Worm (Caenorhabditis elegans) whole organism, L4 larva: ENCODE data around the gene F13B6.2.

Experiments used
- D1046.2 ChIP-seq: fragments of 200-800 bp; sonication (Bioruptor generic); IDR thresholded peaks from 2 replicates; pipeline ENCODE4 v1.3.6; 2022; ENCODE audit warnings: missing genetic modification characterization, missing compliant biosample characterization
- F10B5.3 ChIP-seq: sonication (generic microtip); optimal IDR thresholded peaks from 2 replicates; lab custom pipeline; 2016; ENCODE audit warnings: mild to moderate bottlenecking, missing genetic modification characterization, missing compliant biosample characterization
- F26F4.8 ChIP-seq: fragments of 200-800 bp; sonication (Bioruptor generic); conservative IDR thresholded peaks from 2 replicates; pipeline ENCODE4 v1.3.6; 2022; ENCODE audit warnings: missing genetic modification characterization, missing compliant biosample characterization
- F49E8.2 ChIP-seq: sonication (generic microtip); optimal IDR thresholded peaks from 2 replicates; lab custom pipeline; 2016; ENCODE audit warnings: missing compliant biosample characterization, mild to moderate bottlenecking, missing genetic modification characterization, borderline replicate concordance
- T26A8.4 ChIP-seq: fragments of 200-800 bp; sonication (Bioruptor generic); IDR thresholded peaks from 2 replicates; pipeline ENCODE4 v1.3.6; 2022; ENCODE audit warnings: missing genetic modification characterization, missing compliant biosample characterization
- Y105C5A.15 ChIP-seq: fragments of 200-800 bp; sonication (Bioruptor generic); IDR thresholded peaks from 2 replicates; pipeline ENCODE4 v1.3.6; 2022; ENCODE audit warnings: missing genetic modification characterization, missing compliant biosample characterization
- aha-1 ChIP-seq: fragments of 150-350 bp; peaks from one replicate; lab custom pipeline; 2014; ENCODE audit warnings: missing biosample characterization, missing genetic modification characterization
- aly-2 ChIP-seq: sonication (generic microtip); optimal IDR thresholded peaks from 2 replicates; lab custom pipeline; 2018; ENCODE audit warnings: missing biosample characterization, missing genetic modification characterization
- ceh-44 ChIP-seq: fragments of 200-800 bp; sonication (Bioruptor generic); IDR thresholded peaks from 2 replicates; pipeline ENCODE4 v1.3.6; 2022; ENCODE audit warnings: missing genetic modification reagents, missing genetic modification characterization, missing compliant biosample characterization
- ctbp-1 ChIP-seq: fragments of 200-800 bp; sonication (Bioruptor generic); IDR thresholded peaks from 2 replicates; pipeline ENCODE4 v1.3.6; 2022; ENCODE audit warnings: missing genetic modification reagents, missing genetic modification characterization, missing compliant biosample characterization
- dmd-6 ChIP-seq: fragments of 200-800 bp; sonication (Bioruptor generic); IDR thresholded peaks from 2 replicates; pipeline ENCODE4 v1.3.6; 2022; ENCODE audit warnings: missing genetic modification reagents, missing genetic modification characterization, missing compliant biosample characterization
- dmd-8 ChIP-seq: fragments of 200-800 bp; sonication (Bioruptor generic); IDR thresholded peaks from 2 replicates; pipeline ENCODE4 v1.3.6; 2022; ENCODE audit warnings: missing genetic modification characterization, missing compliant biosample characterization
- dpl-1 ChIP-seq: fragments of 150-350 bp; optimal IDR thresholded peaks from 2 replicates; lab custom pipeline; 2014; ENCODE audit warnings: missing biosample characterization, missing genetic modification reagents, missing genetic modification characterization
- dve-1 ChIP-seq: sonication (generic microtip); optimal IDR thresholded peaks from 2 replicates; lab custom pipeline; 2017; ENCODE audit warnings: antibody characterized with exemption, mild to moderate bottlenecking, missing genetic modification characterization, missing compliant biosample characterization; ENCODE audit not compliant: insufficient read depth
- egl-43 ChIP-seq: fragments of 200-800 bp; sonication (Bioruptor generic); IDR thresholded peaks from 2 replicates; pipeline ENCODE4 v1.3.6; 2022; ENCODE audit warnings: missing genetic modification reagents, missing genetic modification characterization, missing compliant biosample characterization
- fkh-10 ChIP-seq: fragments of 150-350 bp; optimal IDR thresholded peaks from 2 replicates; lab custom pipeline; 2014; ENCODE audit warnings: missing biosample characterization, missing genetic modification reagents, missing genetic modification characterization
- hlh-11 ChIP-seq: fragments of 200-800 bp; sonication (Bioruptor generic); optimal IDR thresholded peaks from 2 replicates; lab custom pipeline; 2018; ENCODE audit warnings: mild to moderate bottlenecking, missing genetic modification characterization, missing compliant biosample characterization
- lim-7 ChIP-seq: fragments of 200-800 bp; sonication (Bioruptor generic); IDR thresholded peaks from 2 replicates; pipeline ENCODE4 v1.3.6; 2022; ENCODE audit warnings: missing genetic modification characterization, missing compliant biosample characterization
- lin-1 ChIP-seq: fragments of 200-800 bp; sonication (Bioruptor generic); IDR thresholded peaks from 2 replicates; pipeline ENCODE4 v1.3.6; 2022; ENCODE audit warnings: missing genetic modification reagents, missing genetic modification characterization, missing compliant biosample characterization
- lin-13 ChIP-seq: fragments of 150-350 bp; optimal IDR thresholded peaks from 2 replicates; lab custom pipeline; 2014; ENCODE audit warnings: missing biosample characterization, missing genetic modification reagents, missing genetic modification characterization
- lin-15B ChIP-seq: fragments of 150-350 bp; sonication (generic microtip); optimal IDR thresholded peaks from 3 replicates; lab custom pipeline; 2014; ENCODE audit warnings: missing biosample characterization, missing genetic modification characterization
- madf-5 ChIP-seq, 2 experiments: fragments of 200-800 bp; sonication (Bioruptor generic); IDR thresholded peaks; 2 replicates each; pipeline ENCODE4 v1.3.6; 2022; ENCODE audit warnings: missing compliant biosample characterization in 2 of 2, missing genetic modification characterization in 2 of 2
- mdl-1 ChIP-seq, 2 experiments: fragments of 150-350 bp in 1 of 2; sonication (generic microtip) in 1 of 2; optimal IDR thresholded peaks; 2 replicates each; lab custom pipeline; 2014 to 2017; ENCODE audit warnings: missing biosample characterization in 2 of 2, missing genetic modification characterization in 2 of 2
- nhr-10 ChIP-seq: fragments of 150-350 bp; optimal IDR thresholded peaks from 2 replicates; lab custom pipeline; 2014; ENCODE audit warnings: missing biosample characterization, missing genetic modification characterization
- nhr-102 ChIP-seq: sonication (generic microtip); optimal IDR thresholded peaks from 2 replicates; lab custom pipeline; 2016; ENCODE audit warnings: mild to moderate bottlenecking, missing genetic modification characterization, moderate library complexity, missing compliant biosample characterization
- nhr-11 ChIP-seq: fragments of 150-350 bp; optimal IDR thresholded peaks from 2 replicates; lab custom pipeline; 2014; ENCODE audit warnings: missing biosample characterization, missing genetic modification characterization
- nhr-237 ChIP-seq: sonication (generic microtip); optimal IDR thresholded peaks from 2 replicates; lab custom pipeline; 2017; ENCODE audit warnings: missing biosample characterization, missing genetic modification characterization
- nhr-25 ChIP-seq: sonication (generic microtip); optimal IDR thresholded peaks from 2 replicates; lab custom pipeline; 2017; ENCODE audit warnings: missing genetic modification characterization, mild to moderate bottlenecking, missing compliant biosample characterization, antibody characterized with exemption, moderate library complexity, borderline replicate concordance; ENCODE audit not compliant: insufficient read depth
- nhr-28 ChIP-seq: fragments of 150-350 bp; optimal IDR thresholded peaks from 2 replicates; lab custom pipeline; 2014; ENCODE audit warnings: missing biosample characterization, missing genetic modification characterization
- nhr-48 ChIP-seq: sonication (generic microtip); optimal IDR thresholded peaks from 2 replicates; lab custom pipeline; 2016; ENCODE audit warnings: mild to moderate bottlenecking, missing genetic modification characterization, missing compliant biosample characterization
- pha-4 ChIP-seq, 2 experiments: fragments of 150-350 bp in 1 of 2; fragments of 200-800 bp in 1 of 2; sonication (Bioruptor generic) in 1 of 2; IDR thresholded peaks in 1 of 2; optimal IDR thresholded peaks in 1 of 2; 2 replicates each; pipeline versions ENCODE4 v1.3.6 to Lab custom; 2014 to 2022; ENCODE audit warnings: missing genetic modification characterization in 2 of 2, missing genetic modification reagents in 2 of 2, missing biosample characterization in 1 of 2, missing compliant biosample characterization in 1 of 2
- php-3 ChIP-seq: fragments of 200-800 bp; sonication (Bioruptor generic); IDR thresholded peaks from 2 replicates; pipeline ENCODE4 v1.3.6; 2022; ENCODE audit warnings: missing genetic modification reagents, missing genetic modification characterization, missing compliant biosample characterization
- saeg-2 ChIP-seq: fragments of 200-800 bp; sonication (Bioruptor generic); IDR thresholded peaks from 2 replicates; pipeline ENCODE4 v1.3.6; 2022; ENCODE audit warnings: missing genetic modification reagents, missing genetic modification characterization, missing compliant biosample characterization
- sdz-12 ChIP-seq: fragments of 200-800 bp; sonication (Bioruptor generic); optimal IDR thresholded peaks from 2 replicates; lab custom pipeline; 2018; ENCODE audit warnings: mild to moderate bottlenecking, missing genetic modification characterization, missing compliant biosample characterization
- set-16 ChIP-seq: fragments of 200-800 bp; sonication (Bioruptor generic); IDR thresholded peaks from 2 replicates; pipeline ENCODE4 v1.3.6; 2022; ENCODE audit warnings: missing genetic modification reagents, missing genetic modification characterization, missing compliant biosample characterization
- tag-97 ChIP-seq: fragments of 200-800 bp; sonication (Bioruptor generic); IDR thresholded peaks from 2 replicates; pipeline ENCODE4 v1.3.6; 2022; ENCODE audit warnings: missing genetic modification characterization, missing compliant biosample characterization
- unc-130 ChIP-seq: sonication (generic microtip); optimal IDR thresholded peaks from 2 replicates; lab custom pipeline; 2016; ENCODE audit warnings: missing genetic modification reagents, missing genetic modification characterization, missing compliant biosample characterization

Gene F13B6.2

ce11 chrIV:7486201-7486947 lies 26.2 kb upstream of the F13B6.2 start, which contains the start of the genes his-61 and his-62 (continued):
- TF ChIP-seq egl-43 (GFP tag; lab: Robert Waterston, UW): peak; percentile 61
- no peak for TF ChIP-seq madf-5 (GFP tag; IDR thresholded peaks at IDR 0.05; lab: Robert Waterston, UW)
- TF ChIP-seq pha-4 (GFP tag; IDR thresholded peaks at IDR 0.05; lab: Robert Waterston, UW): peak; percentile 66; the same call in 1 of the 2 replicates
- TF ChIP-seq pha-4 (tag; optimal IDR thresholded peaks at IDR 0.05; lab: Kevin White, UChicago): no peak
- TF ChIP-seq nhr-237 (tag; lab: Kevin White, UChicago): no peak
- TF ChIP-seq nhr-28: peak; percentile 18
- TF ChIP-seq hlh-11 (tag; lab: Kevin White, UChicago): peak; percentile 91
- TF ChIP-seq php-3 (GFP tag; lab: Robert Waterston, UW): 0 out of 2 replicates have a peak, but pooled peaks have one; percentile 25
- peak; percentile 8 for TF ChIP-seq nhr-25
- peak; percentile 45; the same call in 1 of the 2 replicates for TF ChIP-seq lin-1
- TF ChIP-seq nhr-102 (tag; lab: Kevin White, UChicago): peak; percentile 86
- TF ChIP-seq dve-1 (tag; lab: Kevin White, UChicago): peak; percentile 98
- TF ChIP-seq nhr-48 (tag; lab: Kevin White, UChicago): peak; percentile 97
- peak; percentile 68; the same call in 1 of the 2 replicates for TF ChIP-seq dmd-8 (GFP tag; lab: Robert Waterston, UW)
- peak; percentile 70 for TF ChIP-seq T26A8.4 (GFP tag; lab: Robert Waterston, UW)
- TF ChIP-seq mdl-1 (tag; optimal IDR thresholded peaks at IDR 0.05; lab: Kevin White, UChicago): no peak
- TF ChIP-seq dmd-6 (GFP tag; lab: Robert Waterston, UW): peak; percentile 79
- TF ChIP-seq set-16 (GFP tag; lab: Robert Waterston, UW): peak; percentile 27; the same call in 1 of the 2 replicates
- TF ChIP-seq saeg-2 (GFP tag; lab: Robert Waterston, UW): 0 out of 2 replicates have a peak, but pooled peaks have one; percentile 46
- peak; percentile 6 for TF ChIP-seq nhr-10 (tag; lab: Kevin White, UChicago)
- TF ChIP-seq lin-13 (GFP tag; lab: Kevin White, UChicago): peak; percentile 36

DNA sequence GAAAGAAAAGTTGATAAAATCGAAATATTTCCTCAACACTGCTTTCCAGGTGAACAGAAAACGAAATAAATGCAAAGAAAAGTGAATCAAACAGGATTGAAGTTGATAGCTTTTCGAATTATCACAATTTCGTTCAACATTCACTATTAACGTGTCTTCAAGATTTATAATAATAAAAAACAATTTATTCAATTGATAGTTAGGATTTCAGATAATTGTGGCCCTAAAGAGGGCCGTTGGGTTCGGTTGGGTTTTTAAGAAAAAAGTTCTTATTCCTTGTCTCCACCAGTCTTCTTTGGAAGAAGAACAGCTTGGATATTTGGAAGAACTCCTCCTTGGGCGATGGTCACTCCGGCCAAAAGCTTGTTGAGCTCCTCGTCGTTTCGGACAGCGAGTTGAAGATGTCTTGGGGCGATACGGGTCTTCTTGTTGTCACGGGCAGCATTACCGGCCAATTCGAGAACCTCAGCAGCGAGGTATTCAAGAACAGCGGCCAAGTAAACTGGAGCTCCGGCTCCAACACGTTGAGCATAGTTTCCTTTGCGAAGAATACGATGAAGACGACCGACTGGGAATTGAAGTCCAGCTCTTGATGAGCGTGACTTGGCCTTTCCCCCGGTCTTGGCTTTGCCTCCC lies 25.6 kb upstream of the F13B6.2 start:
- TF ChIP-seq lim-7 (GFP tag; lab: Robert Waterston, UW) (peak; percentile 23; the same call in 1 of the 2 replicates), D1046.2 (GFP tag; lab: Robert Waterston, UW) (0 out of 2 replicates have a peak, but pooled peaks have one; percentile 8), F26F4.8 (GFP tag; lab: Robert Waterston, UW) (peak; percentile 64; the same call in 1 of the 2 replicates), Y105C5A.15 (GFP tag; lab: Robert Waterston, UW) (peak; percentile 32; the same call in 1 of the 2 replicates), F49E8.2 (tag; lab: Kevin White, UChicago) (peak; percentile 14), egl-43 (GFP tag; lab: Robert Waterston, UW) (peak; percentile 60; the same call in 1 of the 2 replicates)

DNA sequence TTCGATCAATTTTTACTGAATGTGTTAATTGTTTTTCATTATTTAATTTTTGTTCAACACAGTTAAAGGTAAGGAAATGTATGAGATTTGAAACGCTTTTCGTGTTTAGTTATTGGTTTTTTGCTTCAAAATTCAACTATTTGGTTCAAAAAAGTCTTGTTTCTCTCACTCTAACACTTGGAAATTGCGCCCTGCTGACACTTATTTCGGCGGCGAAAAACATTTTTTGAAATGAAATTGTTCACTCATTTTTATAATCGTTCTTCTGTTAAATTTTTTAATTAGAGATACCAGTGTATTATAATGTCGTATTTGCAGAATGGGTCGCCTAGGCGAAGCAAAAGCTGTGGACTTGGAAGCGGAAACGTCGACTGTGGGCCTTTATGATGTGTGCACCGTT lies 18.0 kb upstream of the F13B6.2 start, which contains the start of gene rod-1:
Gene rod-1 (plus strand): TSS at position 319 of the 400 bp plus-strand sequence.
- TF ChIP-seq aly-2 (tag; lab: Kevin White, UChicago) (no peak), unc-130 (GFP tag; lab: Kevin White, UChicago) (no peak), lin-15B (tag; lab: Kevin White, UChicago) (no peak), tag-97 (GFP tag; lab: Robert Waterston, UW) (no peak), fkh-10 (GFP tag; lab: Kevin White, UChicago) (peak; percentile 12), sdz-12 (GFP tag; lab: Kevin White, UChicago) (no peak), set-16 (GFP tag; lab: Robert Waterston, UW) (no peak), ceh-44 (GFP tag; lab: Robert Waterston, UW) (no peak), F10B5.3 (tag; lab: Kevin White, UChicago) (no peak), nhr-11 (tag; lab: Kevin White, UChicago) (no peak), aha-1 (tag; lab: Kevin White, UChicago) (peak; percentile 57), F26F4.8 (GFP tag; lab: Robert Waterston, UW) (no peak), dpl-1 (GFP tag; lab: Kevin White, UChicago) (peak; percentile 69), lin-13 (GFP tag; lab: Kevin White, UChicago) (no peak), ctbp-1 (no peak)
